Worm (Caenorhabditis elegans): Measurements from ENCODE around the gene mfsd-13.2.

DNA sequence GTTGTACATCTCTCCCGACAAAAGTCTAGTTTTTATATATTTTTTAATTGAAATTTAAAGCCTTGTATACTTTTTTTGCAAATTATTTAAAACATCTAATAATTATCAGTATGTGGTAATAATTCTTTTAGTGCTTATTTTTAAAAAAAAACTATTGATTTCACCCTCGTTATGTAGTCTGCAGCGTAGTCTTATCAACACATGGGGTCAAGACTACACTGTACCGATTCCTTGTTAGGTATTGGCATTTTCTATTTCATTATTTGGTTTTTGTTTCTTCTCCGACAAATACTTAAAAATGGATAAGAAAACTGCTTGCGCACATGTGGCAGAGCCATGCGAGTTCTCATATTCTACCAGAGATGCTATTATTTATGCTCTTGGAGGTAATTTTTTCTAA is 30.4 kb upstream of the mfsd-13.2 start, which contains the start of gene maoc-1:
- TF ChIP-seq hlh-30 (tag; optimal IDR thresholded peaks at IDR 0.05; ENCODE audit: insufficient read depth), result no peak
- no peak for TF ChIP-seq ref-2 (tag; optimal IDR thresholded peaks at IDR 0.05)
- TF ChIP-seq dmd-4 (tag; optimal IDR thresholded peaks at IDR 0.05; ENCODE audit: borderline replicate concordance), result no peak
- no peak for TF ChIP-seq unc-42 (tag; optimal IDR thresholded peaks at IDR 0.05)
- no peak for TF ChIP-seq npax-4 (tag; optimal IDR thresholded peaks at IDR 0.05)

Measured in whole organism, late embryonic.